Fruit fly (Drosophila melanogaster) whole organism, embryonic: Measurements from ENCODE around the gene CG6800.

Experiments used
- CG11504 ChIP-seq: fragments of 200-800 bp; sonication (Bioruptor generic); optimal IDR thresholded peaks from 3 replicates; lab custom pipeline; 2019; ENCODE audit warnings: missing biosample characterization, mild to moderate bottlenecking, missing genetic modification characterization, moderate library complexity
- CG12299 ChIP-seq: fragments of 200-800 bp; sonication (Bioruptor generic); optimal IDR thresholded peaks from 2 replicates; lab custom pipeline; 2018; ENCODE audit warnings: missing biosample characterization, mild to moderate bottlenecking, missing genetic modification characterization
- CG1529 ChIP-seq: fragments of 200-800 bp; sonication (Bioruptor generic); optimal IDR thresholded peaks from 3 replicates; lab custom pipeline; 2018; ENCODE audit warnings: missing biosample characterization, missing genetic modification characterization
- CG16863 ChIP-seq: fragments of 200-800 bp; sonication (Bioruptor generic); optimal IDR thresholded peaks from 3 replicates; lab custom pipeline; 2016; ENCODE audit warnings: missing biosample characterization, missing genetic modification characterization
- CG17912 ChIP-seq: fragments of 200-800 bp; sonication (Bioruptor generic); optimal IDR thresholded peaks from 2 replicates; lab custom pipeline; 2018; ENCODE audit warnings: missing biosample characterization, mild to moderate bottlenecking, missing genetic modification characterization
- CG2120 ChIP-seq: fragments of 200-800 bp; sonication (Bioruptor generic); optimal IDR thresholded peaks from 3 replicates; lab custom pipeline; 2016; ENCODE audit warnings: missing biosample characterization, missing genetic modification characterization
- CG2202 ChIP-seq: fragments of 200-800 bp; sonication (Bioruptor generic); optimal IDR thresholded peaks from 2 replicates; lab custom pipeline; 2018; ENCODE audit warnings: missing biosample characterization, mild to moderate bottlenecking, missing genetic modification characterization
- CG2712 ChIP-seq: fragments of 200-800 bp; optimal IDR thresholded peaks from 3 replicates; lab custom pipeline; 2019; ENCODE audit warnings: missing biosample characterization, mild to moderate bottlenecking, missing genetic modification characterization, moderate library complexity
- CG32767 ChIP-seq: fragments of 200-800 bp; sonication (Bioruptor generic); IDR thresholded peaks from 2 replicates; pipeline ENCODE4 v1.3.6; 2022; ENCODE audit warnings: missing biosample characterization, missing genetic modification characterization
- CG32772 ChIP-seq: fragments of 200-800 bp; sonication (Bioruptor generic); IDR thresholded peaks from 2 replicates; pipeline ENCODE4 v1.3.6; 2022; ENCODE audit warnings: missing biosample characterization, missing genetic modification characterization
- CG3995 ChIP-seq: fragments of 200-800 bp; sonication (Bioruptor generic); optimal IDR thresholded peaks from 3 replicates; lab custom pipeline; 2016; ENCODE audit warnings: missing biosample characterization, missing genetic modification characterization
- CG42726 ChIP-seq: fragments of 200-800 bp; sonication (Bioruptor generic); IDR thresholded peaks from 2 replicates; pipeline ENCODE4 v1.3.6; 2022; ENCODE audit warnings: missing biosample characterization, missing genetic modification characterization; ENCODE audit not compliant: partially characterized antibody
- CG4404 ChIP-seq: fragments of 200-800 bp; sonication (Bioruptor generic); IDR thresholded peaks from 2 replicates; pipeline ENCODE4 v1.3.6; 2022; ENCODE audit warnings: missing biosample characterization, missing genetic modification characterization
- CG4707 ChIP-seq: fragments of 200-800 bp; sonication (Bioruptor generic); optimal IDR thresholded peaks from 2 replicates; lab custom pipeline; 2018; ENCODE audit warnings: missing biosample characterization, mild to moderate bottlenecking, missing genetic modification characterization, moderate library complexity
- CG5245 ChIP-seq: fragments of 200-800 bp; sonication (Bioruptor generic); optimal IDR thresholded peaks from 3 replicates; lab custom pipeline; 2016; ENCODE audit warnings: missing biosample characterization, missing genetic modification characterization
- CG6254 ChIP-seq: fragments of 200-800 bp; sonication (Bioruptor generic); optimal IDR thresholded peaks from 3 replicates; lab custom pipeline; 2017; ENCODE audit warnings: mild to moderate bottlenecking, missing biosample characterization, missing genetic modification reagents, missing genetic modification characterization
- CG6765 ChIP-seq: fragments of 200-800 bp; sonication (Bioruptor generic); optimal IDR thresholded peaks from 3 replicates; lab custom pipeline; 2017; ENCODE audit warnings: missing biosample characterization, mild to moderate bottlenecking, missing genetic modification characterization
- CG9727 ChIP-seq: fragments of 200-800 bp; sonication (Bioruptor generic); optimal IDR thresholded peaks from 3 replicates; lab custom pipeline; 2017; ENCODE audit warnings: missing biosample characterization, mild to moderate bottlenecking, missing genetic modification characterization
- CG9817 ChIP-seq: fragments of 200-800 bp; sonication (Bioruptor generic); optimal IDR thresholded peaks from 2 replicates; lab custom pipeline; 2018; ENCODE audit warnings: missing biosample characterization, mild to moderate bottlenecking, missing genetic modification characterization, moderate library complexity
- Dll ChIP-seq: fragments of 200-800 bp; sonication (Bioruptor generic); IDR thresholded peaks from 4 replicates; pipeline ENCODE4 v1.3.6; 2022; ENCODE audit warnings: missing biosample characterization, missing genetic modification characterization; ENCODE audit not compliant: partially characterized antibody
- Dref ChIP-seq: fragments of 200-800 bp; sonication (Bioruptor generic); IDR thresholded peaks from 2 replicates; pipeline ENCODE4 v1.3.6; 2022; ENCODE audit warnings: missing biosample characterization, missing genetic modification characterization
- Drgx ChIP-seq: fragments of 200-800 bp; sonication (Bioruptor generic); IDR thresholded peaks from 2 replicates; pipeline ENCODE4 v1.3.6; 2022; ENCODE audit warnings: missing biosample characterization, missing genetic modification characterization
- E2f2 ChIP-seq: fragments of 200-800 bp; sonication (Bioruptor generic); IDR thresholded peaks from 2 replicates; pipeline ENCODE4 v1.3.6; 2022; ENCODE audit warnings: missing biosample characterization, missing genetic modification characterization
- ERR ChIP-seq: fragments of 200-800 bp; sonication (Bioruptor generic); optimal IDR thresholded peaks from 2 replicates; lab custom pipeline; 2016; ENCODE audit warnings: missing biosample characterization, missing genetic modification characterization
- Elba2 ChIP-seq: fragments of 200-800 bp; sonication (Bioruptor generic); optimal IDR thresholded peaks from 3 replicates; lab custom pipeline; 2016; ENCODE audit warnings: missing biosample characterization, missing genetic modification characterization
- Hmr ChIP-seq: fragments of 200-800 bp; sonication (Bioruptor generic); optimal IDR thresholded peaks from 3 replicates; lab custom pipeline; 2017; ENCODE audit warnings: mild to moderate bottlenecking, missing biosample characterization, missing genetic modification reagents, missing genetic modification characterization
- Hr3 ChIP-seq: fragments of 200-800 bp; sonication (Bioruptor generic); optimal IDR thresholded peaks from 3 replicates; lab custom pipeline; 2016; ENCODE audit warnings: missing biosample characterization, missing genetic modification characterization
- Lhr ChIP-seq: fragments of 200-800 bp; sonication (Bioruptor generic); optimal IDR thresholded peaks from 3 replicates; lab custom pipeline; 2017; ENCODE audit warnings: mild to moderate bottlenecking, missing biosample characterization, missing genetic modification reagents, missing genetic modification characterization
- Sox102F ChIP-seq: fragments of 200-800 bp; sonication (Bioruptor generic); optimal IDR thresholded peaks from 2 replicates; lab custom pipeline; 2018; ENCODE audit warnings: missing biosample characterization, mild to moderate bottlenecking, missing genetic modification characterization, moderate library complexity
- Xrp1 ChIP-seq: fragments of 200-800 bp; sonication (Bioruptor generic); IDR thresholded peaks from 2 replicates; pipeline ENCODE4 v1.3.6; 2022; ENCODE audit warnings: missing biosample characterization, missing genetic modification characterization
- amos ChIP-seq: fragments of 200-800 bp; sonication (Bioruptor generic); IDR thresholded peaks from 2 replicates; pipeline ENCODE4 v1.3.6; 2022; ENCODE audit warnings: missing biosample characterization, missing genetic modification characterization; ENCODE audit not compliant: partially characterized antibody
- bab2 ChIP-seq: fragments of 200-800 bp; sonication (Bioruptor generic); optimal IDR thresholded peaks from 2 replicates; lab custom pipeline; 2016; ENCODE audit warnings: missing biosample characterization, missing genetic modification characterization
- bsh ChIP-seq, 2 experiments: fragments of 200-800 bp; sonication (Bioruptor generic); optimal IDR thresholded peaks; 2 replicates each; lab custom pipeline; 2017 to 2018; ENCODE audit warnings: mild to moderate bottlenecking in 2 of 2, missing biosample characterization in 2 of 2, missing genetic modification characterization in 2 of 2, moderate library complexity in 1 of 2
- cas ChIP-seq: fragments of 200-800 bp; sonication (Bioruptor generic); IDR thresholded peaks from 2 replicates; pipeline ENCODE4 v1.3.6; 2022; ENCODE audit warnings: missing biosample characterization, missing genetic modification characterization
- dmrt11E ChIP-seq: fragments of 200-800 bp; sonication (Bioruptor generic); optimal IDR thresholded peaks from 3 replicates; lab custom pipeline; 2018; ENCODE audit warnings: missing biosample characterization, mild to moderate bottlenecking, missing genetic modification characterization, moderate library complexity
- en ChIP-seq: fragments of 200-800 bp; sonication (Bioruptor generic); optimal IDR thresholded peaks from 2 replicates; lab custom pipeline; 2016; ENCODE audit warnings: missing biosample characterization, missing genetic modification characterization
- ftz-f1 ChIP-seq: fragments of 200-800 bp; sonication (Bioruptor generic); optimal IDR thresholded peaks from 2 replicates; lab custom pipeline; 2016; ENCODE audit warnings: missing biosample characterization, missing genetic modification characterization
- gem ChIP-seq: fragments of 200-800 bp; sonication (Bioruptor generic); optimal IDR thresholded peaks from 2 replicates; lab custom pipeline; 2019; ENCODE audit warnings: missing biosample characterization, mild to moderate bottlenecking, missing genetic modification characterization, moderate library complexity
- hkb ChIP-seq, 2 experiments: fragments of 200-800 bp in 1 of 2; fragments of >200 bp in 1 of 2; sonication (Bioruptor generic) in 1 of 2; IDR thresholded peaks in 1 of 2; optimal IDR thresholded peaks in 1 of 2; 2 replicates each; pipeline versions ENCODE4 v1.3.6 to Lab custom; 2017 to 2022; ENCODE audit warnings: missing biosample characterization in 1 of 2, missing genetic modification characterization in 1 of 2
- klu ChIP-seq: fragments of 200-800 bp; sonication (Bioruptor generic); IDR thresholded peaks from 2 replicates; pipeline ENCODE4 v1.3.6; 2022; ENCODE audit warnings: missing biosample characterization, missing genetic modification characterization
- lab ChIP-seq: fragments of 200-800 bp; sonication (Bioruptor generic); optimal IDR thresholded peaks from 3 replicates; lab custom pipeline; 2017; ENCODE audit warnings: missing biosample characterization, missing genetic modification characterization, mild to moderate bottlenecking, moderate library complexity, missing genetic modification reagents
- mam ChIP-seq: fragments of 200-800 bp; sonication (Bioruptor generic); optimal IDR thresholded peaks from 3 replicates; lab custom pipeline; 2016; ENCODE audit warnings: missing biosample characterization, missing genetic modification characterization
- nmo ChIP-seq: fragments of 200-800 bp; sonication (Bioruptor generic); optimal IDR thresholded peaks from 2 replicates; lab custom pipeline; 2018; ENCODE audit warnings: missing biosample characterization, mild to moderate bottlenecking, missing genetic modification characterization, moderate library complexity
- phol ChIP-seq: fragments of 200-800 bp; sonication (Bioruptor generic); optimal IDR thresholded peaks from 3 replicates; lab custom pipeline; 2018; ENCODE audit warnings: missing biosample characterization, mild to moderate bottlenecking, missing genetic modification characterization, moderate library complexity
- pnt ChIP-seq: fragments of 200-800 bp; sonication (Bioruptor generic); optimal IDR thresholded peaks from 3 replicates; lab custom pipeline; 2016; ENCODE audit warnings: missing biosample characterization, missing genetic modification characterization
- ro ChIP-seq: fragments of 200-800 bp; sonication (Bioruptor generic); IDR thresholded peaks from 2 replicates; pipeline ENCODE4 v1.3.6; 2022; ENCODE audit warnings: missing biosample characterization, missing genetic modification characterization
- row ChIP-seq: fragments of 200-800 bp; sonication (Bioruptor generic); IDR thresholded peaks from 3 replicates; pipeline ENCODE4 v1.3.6; 2022; ENCODE audit warnings: missing biosample characterization, missing genetic modification characterization
- unpg ChIP-seq: fragments of 200-800 bp; sonication (Bioruptor generic); optimal IDR thresholded peaks from 3 replicates; lab custom pipeline; 2018; ENCODE audit warnings: missing biosample characterization, mild to moderate bottlenecking, missing genetic modification characterization, moderate library complexity
- vvl ChIP-seq: fragments of 200-800 bp; sonication (Bioruptor generic); IDR thresholded peaks from 2 replicates; pipeline ENCODE4 v1.3.6; 2022; ENCODE audit warnings: missing biosample characterization, missing genetic modification characterization
- z ChIP-seq: fragments of 200-800 bp; sonication (Bioruptor generic); IDR thresholded peaks from 3 replicates; pipeline ENCODE4 v1.3.6; 2022; ENCODE audit warnings: missing biosample characterization, missing genetic modification characterization

The CG6800 gene

DNA sequence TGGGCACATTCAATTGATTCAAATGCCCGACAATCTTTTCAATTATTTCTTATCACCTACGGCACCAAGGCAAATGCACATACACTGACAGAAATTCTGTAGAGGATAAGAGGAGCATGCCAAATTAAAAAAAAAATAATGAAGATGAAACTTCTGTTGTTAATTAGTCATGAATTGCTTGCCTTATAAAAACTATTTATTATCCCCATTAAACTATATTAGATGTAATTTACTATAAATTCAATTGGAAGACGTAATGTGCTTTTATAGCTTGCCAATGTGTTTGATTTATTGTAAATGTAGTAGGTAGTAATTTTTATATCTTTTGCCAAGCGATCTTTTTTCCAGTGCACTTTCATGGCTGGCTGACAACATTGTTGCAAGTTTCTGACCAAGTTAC is 44.3 kb upstream of the CG6800 start (continued):
- TF ChIP-seq hkb (optimal IDR thresholded peaks at IDR 0.05; lab: Kevin White, UChicago) (no peak), hkb (GFP tag; IDR thresholded peaks at IDR 0.05; lab: Robert Waterston, UW) (peak; percentile 33; the same call in 1 of the 2 replicates), ftz-f1 (GFP tag; lab: Kevin White, UChicago) (no peak), Xrp1 (GFP tag; lab: Robert Waterston, UW) (peak; percentile 43; the same call in 1 of the 2 replicates), Elba2 (GFP tag; lab: Kevin White, UChicago) (no peak), Sox102F (GFP tag; lab: Kevin White, UChicago) (peak; percentile 27), CG11504 (tag; lab: Kevin White, UChicago) (peak; percentile 37), phol (peak; percentile 17), bab2 (GFP tag; lab: Kevin White, UChicago) (no peak), CG32772 (0 out of 2 replicates have a peak, but pooled peaks have one; percentile 5), ERR (GFP tag; lab: Kevin White, UChicago) (no peak), row (GFP tag; lab: Robert Waterston, UW) (0 out of 3 replicates have a peak, but pooled peaks have one; percentile 28)

- TF ChIP-seq CG12299 (tag; lab: Kevin White, UChicago) (no peak), CG4404 (no peak), Dll (GFP tag; lab: Robert Waterston, UW) (no peak), Hmr (GFP tag; lab: Kevin White, UChicago) (no peak), CG5245 (GFP tag; lab: Kevin White, UChicago) (peak; percentile 3), CG6765 (GFP tag; lab: Kevin White, UChicago) (no peak), CG9817 (tag; lab: Kevin White, UChicago) (no peak), Lhr (GFP tag; lab: Kevin White, UChicago) (no peak), CG6254 (GFP tag; lab: Kevin White, UChicago) (no peak), CG9727 (no peak), unpg (GFP tag; lab: Kevin White, UChicago) (peak; percentile 2), CG3995 (no peak), en (no peak), vvl (GFP tag; lab: Robert Waterston, UW) (peak; percentile 45), amos (GFP tag; lab: Robert Waterston, UW) (no peak), cas (GFP tag; lab: Robert Waterston, UW) (no peak), dmrt11E (peak; percentile 38), lab (no peak), gem (tag; lab: Kevin White, UChicago) (peak; percentile 30), E2f2 (no peak), nmo (peak; percentile 19), CG2202 (tag; lab: Kevin White, UChicago) (no peak), z (GFP tag; lab: Robert Waterston, UW) (no peak), Hr3 (GFP tag; lab: Kevin White, UChicago) (no peak), CG2120 (no peak), CG4707 (GFP tag; lab: Kevin White, UChicago) (no peak), CG32767 (no peak), mam (GFP tag; lab: Kevin White, UChicago) (no peak), CG17912 (GFP tag; lab: Kevin White, UChicago) (no peak), bsh (GFP tag; optimal IDR thresholded peaks at IDR 0.05; lab: Kevin White, UChicago) (peak in 1 of 2 experiments; percentile 37), CG2712 (tag; lab: Kevin White, UChicago) (peak; percentile 23), CG16863 (GFP tag; lab: Kevin White, UChicago) (no peak), klu (no peak), CG42726 (GFP tag; lab: Robert Waterston, UW) (no peak), ro (GFP tag; lab: Robert Waterston, UW) (no peak), pnt (GFP tag; lab: Kevin White, UChicago) (no peak), Dref (no peak), CG1529 (GFP tag; lab: Kevin White, UChicago) (no peak), Drgx (GFP tag; lab: Robert Waterston, UW) (peak; percentile 85)
Observed at dm6 chr3R:21732901-21733300, 43.0 kb upstream of the CG6800 start.
